Worm (Caenorhabditis elegans): ENCODE results near the gene R102.4.

DNA sequence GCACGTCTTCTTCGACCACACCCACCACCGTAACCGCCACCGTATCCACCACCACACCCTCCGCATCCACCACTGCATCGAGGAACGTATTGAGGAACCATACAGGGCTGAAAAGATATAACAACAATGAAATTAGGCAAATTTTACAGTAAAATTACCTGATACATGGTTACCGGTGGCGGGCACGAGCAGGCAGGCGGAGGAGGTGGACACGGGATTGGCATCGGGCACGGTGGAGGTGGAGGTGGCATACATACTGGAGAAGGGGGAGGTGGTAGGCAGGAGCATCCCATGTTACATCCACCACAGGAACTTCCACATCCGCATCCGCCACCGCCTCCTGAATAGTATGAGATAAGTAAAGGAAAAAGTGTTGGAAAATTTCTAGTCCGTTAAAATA, 3.4 kb upstream of the R102.4 start:
- TF ChIP-seq lin-39 (tag; optimal IDR thresholded peaks at IDR 0.05) (no peak), unc-39 (tag; optimal IDR thresholded peaks at IDR 0.05) (no peak), nhr-102 (tag; optimal IDR thresholded peaks at IDR 0.05) (no peak), unc-130 (GFP tag; optimal IDR thresholded peaks at IDR 0.05) (no peak), ctbp-1 (GFP tag; IDR thresholded peaks at IDR 0.05) (no peak), pqm-1 (tag; optimal IDR thresholded peaks at IDR 0.05) (no peak), lin-13 (GFP tag; optimal IDR thresholded peaks at IDR 0.05) (no peak), ceh-20 (GFP tag; IDR thresholded peaks at IDR 0.05) (no peak), dmd-6 (GFP tag; IDR thresholded peaks at IDR 0.05) (no peak), ceh-82 (tag; optimal IDR thresholded peaks at IDR 0.05) (no peak)

Measured in whole organism, L4 larva.